Worm (Caenorhabditis elegans): ENCODE data around the gene F44B9.10.

The F44B9.10 gene

DNA sequence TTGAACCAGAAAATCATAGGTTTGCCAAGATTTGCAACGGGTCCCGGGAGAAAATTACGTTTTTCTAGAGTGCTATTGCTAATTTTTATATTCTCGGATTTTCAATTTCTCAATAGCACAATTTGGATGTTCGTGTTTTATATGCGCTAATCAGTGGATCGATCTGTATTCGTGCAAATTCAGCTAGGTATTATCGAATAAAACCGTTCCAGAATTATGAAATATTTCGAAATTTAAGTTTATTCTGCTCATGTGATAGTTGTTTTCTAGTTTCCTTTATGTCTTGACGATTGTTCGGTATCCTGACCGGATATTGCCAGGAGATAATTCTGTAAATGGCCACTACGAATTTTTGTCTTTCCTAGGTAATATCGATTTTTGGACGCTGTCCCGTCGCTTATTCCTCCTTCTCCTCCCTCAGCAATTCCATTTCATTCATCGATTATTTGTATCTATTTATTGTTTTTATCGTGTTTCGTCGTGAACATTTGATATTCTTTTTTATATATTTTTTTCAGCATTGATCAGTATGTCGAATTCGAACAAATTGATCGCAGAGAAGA lies 23.1 kb downstream of the F44B9.10 start, which contains the start of gene cit-1.2:
Gene cit-1.2, plus strand, starts transcription at position 513 of the 563 bp plus-strand sequence.
- TF ChIP-seq ceh-48 (tag; optimal IDR thresholded peaks at IDR 0.05), result peak; percentile 11
- no peak for TF ChIP-seq C38D4.7 (GFP tag; optimal IDR thresholded peaks at IDR 0.05)

DNA sequence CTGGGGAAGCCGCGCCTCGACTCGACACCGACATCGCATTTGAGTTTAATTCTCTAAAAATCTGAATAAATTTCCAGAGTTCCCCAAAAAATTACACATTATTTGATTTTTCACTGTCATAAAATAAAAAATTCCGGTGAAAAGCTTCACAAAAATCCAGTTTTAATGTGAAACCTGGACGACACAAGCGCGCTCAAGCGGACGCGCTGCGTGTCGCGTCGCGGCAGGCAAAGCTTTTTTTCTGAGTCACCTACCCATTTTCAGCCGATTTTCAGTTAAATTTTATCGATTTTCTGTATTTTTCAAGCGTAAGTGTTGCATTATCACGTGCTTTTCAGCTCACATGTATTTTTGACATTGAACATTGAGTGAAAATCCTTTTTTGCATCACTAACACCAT lies 23.7 kb downstream of the F44B9.10 start, which contains the start of gene cit-1.1:
Gene cit-1.1, minus strand, starts transcription at position 53 of the 400 bp plus-strand sequence.
- TF ChIP-seq pha-4 (tag; optimal IDR thresholded peaks at IDR 0.05), result no peak
- no peak for TF ChIP-seq che-1 (tag; optimal IDR thresholded peaks at IDR 0.05)
- TF ChIP-seq unc-55 (GFP tag; optimal IDR thresholded peaks at IDR 0.05), result no peak
- TF ChIP-seq hlh-30 (tag; optimal IDR thresholded peaks at IDR 0.05; ENCODE audit: insufficient read depth), result peak; percentile 22

DNA sequence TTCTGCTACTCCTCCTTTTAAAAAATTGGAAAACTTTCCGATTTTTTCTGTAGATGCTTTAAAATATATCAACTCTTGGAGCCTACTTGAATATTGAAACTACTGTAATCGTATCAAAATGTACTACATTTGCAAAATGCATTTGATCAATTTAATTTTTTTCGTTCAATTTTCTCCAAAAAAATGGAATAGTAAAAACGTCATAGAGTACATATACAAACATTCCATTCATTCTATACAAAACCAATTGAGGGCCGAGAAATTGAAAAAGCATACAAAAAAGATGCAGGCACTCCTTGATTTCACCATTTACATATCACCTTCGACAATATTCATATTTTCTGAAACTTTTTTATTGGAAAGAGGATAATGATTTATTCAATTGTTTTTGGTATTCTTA lies 29.3 kb downstream of the F44B9.10 start, which contains the start of gene C06G4.6:
Gene C06G4.6, plus strand, starts transcription at position 301 of the 400 bp plus-strand sequence.
- TF ChIP-seq ttx-3 (tag; optimal IDR thresholded peaks at IDR 0.05), result no peak
- no peak for TF ChIP-seq unc-86 (tag; optimal IDR thresholded peaks at IDR 0.05)
- TF ChIP-seq hlh-15 (tag; optimal IDR thresholded peaks at IDR 0.05), result no peak
- TF ChIP-seq ceh-14 (tag; optimal IDR thresholded peaks at IDR 0.05), result no peak
- no peak for TF ChIP-seq mec-3 (tag; optimal IDR thresholded peaks at IDR 0.05; ENCODE audit: borderline replicate concordance)
- TF ChIP-seq nhr-232 (tag; optimal IDR thresholded peaks at IDR 0.05), result no peak
- no peak for TF ChIP-seq ceh-6 (GFP tag; optimal IDR thresholded peaks at IDR 0.05)
- TF ChIP-seq ceh-9 (tag; optimal IDR thresholded peaks at IDR 0.05), result no peak
- no peak for TF ChIP-seq hlh-30 (tag; optimal IDR thresholded peaks at IDR 0.05; ENCODE audit: insufficient read depth)
- TF ChIP-seq ceh-48 (tag; optimal IDR thresholded peaks at IDR 0.05), result no peak
- TF ChIP-seq odd-2 (tag; optimal IDR thresholded peaks at IDR 0.05), result no peak
- no peak for TF ChIP-seq pax-1 (tag; optimal IDR thresholded peaks at IDR 0.05)
- TF ChIP-seq nhr-11 (tag; optimal IDR thresholded peaks at IDR 0.05), result no peak
- TF ChIP-seq sox-2 (GFP tag; IDR thresholded peaks at IDR 0.05), result no peak
- no peak for TF ChIP-seq dve-1 (tag; optimal IDR thresholded peaks at IDR 0.05)

- TF ChIP-seq gmeb-2 (tag; optimal IDR thresholded peaks at IDR 0.05) (no peak), C08G9.2 (tag; optimal IDR thresholded peaks at IDR 0.05) (no peak), ceh-30 (tag; optimal IDR thresholded peaks at IDR 0.05) (no peak), unc-3 (GFP tag; conservative IDR thresholded peaks at IDR 0.05) (no peak), unc-3 (tag; optimal IDR thresholded peaks at IDR 0.05) (no peak), eyg-1 (tag; optimal IDR thresholded peaks at IDR 0.05) (no peak), madf-2 (tag; optimal IDR thresholded peaks at IDR 0.05) (no peak), nfya-1 (tag; optimal IDR thresholded peaks at IDR 0.05) (no peak), lin-11 (tag; optimal IDR thresholded peaks at IDR 0.05) (no peak), odd-2 (tag; optimal IDR thresholded peaks at IDR 0.05) (no peak)
Measured at ce11 chrIII:8001557-8001956, 31.9 kb downstream of the F44B9.10 start.

ce11 chrIII:7997447-7998046 lies 35.9 kb downstream of the F44B9.10 start:
- TF ChIP-seq sdc-2 (tag; optimal IDR thresholded peaks at IDR 0.05) (no peak), ceh-19 (GFP tag; optimal IDR thresholded peaks at IDR 0.05) (no peak), pros-1 (tag; optimal IDR thresholded peaks at IDR 0.05) (no peak), mec-3 (tag; optimal IDR thresholded peaks at IDR 0.05; ENCODE audit: borderline replicate concordance) (no peak), pax-1 (tag; optimal IDR thresholded peaks at IDR 0.05) (no peak), pag-3 (tag; optimal IDR thresholded peaks at IDR 0.05; ENCODE audit: borderline replicate concordance) (no peak), K02D7.2 (tag; optimal IDR thresholded peaks at IDR 0.05) (no peak), C08G9.2 (tag; optimal IDR thresholded peaks at IDR 0.05) (no peak), ceh-2 (tag; optimal IDR thresholded peaks at IDR 0.05) (no peak), ceh-9 (tag; optimal IDR thresholded peaks at IDR 0.05) (no peak), hlh-13 (GFP tag; optimal IDR thresholded peaks at IDR 0.05) (no peak), gmeb-2 (tag; optimal IDR thresholded peaks at IDR 0.05) (no peak), ets-4 (tag; optimal IDR thresholded peaks at IDR 0.05) (no peak)
